Fruit fly (Drosophila melanogaster) whole organism, embryonic: ENCODE results near the gene CG9662.
A peak's percentile ranks its signal among the peaks of the same experiment; 100 is the strongest.

Experiments used
- Adf1 ChIP-seq: fragments of 200-800 bp; sonication (Bioruptor generic); IDR thresholded peaks from 2 replicates; pipeline ENCODE4 v1.3.6; 2022; ENCODE audit warnings: missing biosample characterization, missing genetic modification characterization
- Bgb ChIP-seq: fragments of 200-800 bp; sonication (Bioruptor generic); IDR thresholded peaks from 2 replicates; pipeline ENCODE4 v1.3.6; 2022; ENCODE audit warnings: missing biosample characterization, missing genetic modification characterization; ENCODE audit not compliant: partially characterized antibody
- Bteb2 ChIP-seq: fragments of 200-800 bp; sonication (Bioruptor generic); optimal IDR thresholded peaks from 2 replicates; lab custom pipeline; 2016; ENCODE audit warnings: missing biosample characterization, missing genetic modification characterization
- CG10979 ChIP-seq: fragments of 200-800 bp; sonication (Bioruptor generic); optimal IDR thresholded peaks from 2 replicates; lab custom pipeline; 2018; ENCODE audit warnings: missing biosample characterization, mild to moderate bottlenecking, missing genetic modification characterization, moderate library complexity
- CG11560 ChIP-seq: fragments of 200-800 bp; sonication (Bioruptor generic); IDR thresholded peaks from 3 replicates; pipeline ENCODE4 v1.3.6; 2022; ENCODE audit warnings: missing biosample characterization, missing genetic modification characterization
- CG12299 ChIP-seq: fragments of 200-800 bp; sonication (Bioruptor generic); optimal IDR thresholded peaks from 2 replicates; lab custom pipeline; 2018; ENCODE audit warnings: missing biosample characterization, mild to moderate bottlenecking, missing genetic modification characterization
- CG12659 ChIP-seq: fragments of 200-800 bp; sonication (Bioruptor generic); optimal IDR thresholded peaks from 3 replicates; lab custom pipeline; 2017; ENCODE audit warnings: mild to moderate bottlenecking, missing biosample characterization, missing genetic modification reagents, missing genetic modification characterization
- CG13296 ChIP-seq: fragments of 200-800 bp; sonication (Bioruptor generic); optimal IDR thresholded peaks from 3 replicates; lab custom pipeline; 2018; ENCODE audit warnings: missing biosample characterization, mild to moderate bottlenecking, missing genetic modification characterization
- CG13894 ChIP-seq: fragments of 200-800 bp; sonication (Bioruptor generic); optimal IDR thresholded peaks from 3 replicates; lab custom pipeline; 2018; ENCODE audit warnings: missing biosample characterization, mild to moderate bottlenecking, missing genetic modification characterization, moderate library complexity
- CG15514 ChIP-seq: fragments of 200-800 bp; sonication (Bioruptor generic); optimal IDR thresholded peaks from 3 replicates; lab custom pipeline; 2017; ENCODE audit warnings: missing biosample characterization, missing genetic modification characterization, mild to moderate bottlenecking, moderate library complexity, missing genetic modification reagents
- CG15601 ChIP-seq: fragments of 200-800 bp; sonication (Bioruptor generic); optimal IDR thresholded peaks from 3 replicates; lab custom pipeline; 2019; ENCODE audit warnings: missing biosample characterization, mild to moderate bottlenecking, missing genetic modification characterization, moderate library complexity
- CG1603 ChIP-seq: fragments of 200-800 bp; sonication (Bioruptor generic); optimal IDR thresholded peaks from 2 replicates; lab custom pipeline; 2019; ENCODE audit warnings: missing biosample characterization, mild to moderate bottlenecking, missing genetic modification characterization, moderate library complexity
- CG17912 ChIP-seq: fragments of 200-800 bp; sonication (Bioruptor generic); optimal IDR thresholded peaks from 2 replicates; lab custom pipeline; 2018; ENCODE audit warnings: missing biosample characterization, mild to moderate bottlenecking, missing genetic modification characterization
- CG18262 ChIP-seq: fragments of 200-800 bp; optimal IDR thresholded peaks from 3 replicates; lab custom pipeline; 2019; ENCODE audit warnings: missing biosample characterization, mild to moderate bottlenecking, missing genetic modification characterization, moderate library complexity
- CG18599 ChIP-seq: fragments of 200-800 bp; sonication (Bioruptor generic); optimal IDR thresholded peaks from 3 replicates; lab custom pipeline; 2017; ENCODE audit warnings: missing biosample characterization, missing genetic modification characterization, mild to moderate bottlenecking, moderate library complexity, missing genetic modification reagents
- CG4282 ChIP-seq: fragments of 200-800 bp; sonication (Bioruptor generic); optimal IDR thresholded peaks from 2 replicates; lab custom pipeline; 2016; ENCODE audit warnings: missing biosample characterization, missing genetic modification characterization
- CG4328 ChIP-seq: fragments of 200-800 bp; sonication (Bioruptor generic); optimal IDR thresholded peaks from 3 replicates; lab custom pipeline; 2017; ENCODE audit warnings: missing biosample characterization, missing genetic modification reagents, missing genetic modification characterization
- CG43689 ChIP-seq: fragments of 200-800 bp; sonication (Bioruptor generic); IDR thresholded peaks from 2 replicates; pipeline ENCODE4 v1.3.6; 2022; ENCODE audit warnings: missing biosample characterization, missing genetic modification characterization
- CG6689 ChIP-seq: fragments of 200-800 bp; sonication (Bioruptor generic); IDR thresholded peaks from 2 replicates; pipeline ENCODE4 v1.3.6; 2022; ENCODE audit warnings: missing biosample characterization, missing genetic modification characterization
- CG7928 ChIP-seq: fragments of 200-800 bp; sonication (Bioruptor generic); optimal IDR thresholded peaks from 2 replicates; lab custom pipeline; 2017; ENCODE audit warnings: missing biosample characterization, mild to moderate bottlenecking, missing genetic modification characterization
- CG8765 ChIP-seq: fragments of 200-800 bp; sonication (Bioruptor generic); IDR thresholded peaks from 2 replicates; pipeline ENCODE4 v1.3.6; 2022; ENCODE audit warnings: missing biosample characterization, missing genetic modification characterization
- CG9817 ChIP-seq: fragments of 200-800 bp; sonication (Bioruptor generic); optimal IDR thresholded peaks from 2 replicates; lab custom pipeline; 2018; ENCODE audit warnings: missing biosample characterization, mild to moderate bottlenecking, missing genetic modification characterization, moderate library complexity
- CG9876 ChIP-seq: fragments of 200-800 bp; sonication (Bioruptor generic); optimal IDR thresholded peaks from 2 replicates; lab custom pipeline; 2016; ENCODE audit warnings: missing biosample characterization, missing genetic modification characterization
- CTCF ChIP-seq: fragments of 200-800 bp; sonication (Bioruptor generic); optimal IDR thresholded peaks from 2 replicates; lab custom pipeline; 2017; ENCODE audit warnings: missing biosample characterization, mild to moderate bottlenecking, missing genetic modification characterization, moderate library complexity
- Elba2 ChIP-seq: fragments of 200-800 bp; sonication (Bioruptor generic); optimal IDR thresholded peaks from 3 replicates; lab custom pipeline; 2016; ENCODE audit warnings: missing biosample characterization, missing genetic modification characterization
- HLHmδ ChIP-seq: fragments of 200-800 bp; sonication (Bioruptor generic); optimal IDR thresholded peaks from 2 replicates; lab custom pipeline; 2018; ENCODE audit warnings: missing biosample characterization, mild to moderate bottlenecking, missing genetic modification characterization, moderate library complexity
- Hand ChIP-seq: fragments of 200-800 bp; sonication (Bioruptor generic); optimal IDR thresholded peaks from 2 replicates; lab custom pipeline; 2017; ENCODE audit warnings: mild to moderate bottlenecking, missing biosample characterization, missing genetic modification reagents, missing genetic modification characterization
- Hr51 ChIP-seq, 2 experiments: fragments of 200-800 bp; sonication (Bioruptor generic); optimal IDR thresholded peaks; 2 replicates in 1 of 2; 3 replicates in 1 of 2; lab custom pipeline; 2016 to 2018; ENCODE audit warnings: missing biosample characterization in 2 of 2, missing genetic modification characterization in 2 of 2, mild to moderate bottlenecking in 1 of 2, moderate library complexity in 1 of 2
- Lim3 ChIP-seq: fragments of 200-800 bp; sonication (Bioruptor generic); IDR thresholded peaks from 2 replicates; pipeline ENCODE4 v1.3.6; 2022; ENCODE audit warnings: missing biosample characterization, missing genetic modification characterization
- NC2β ChIP-seq: fragments of 200-800 bp; sonication (Bioruptor generic); optimal IDR thresholded peaks from 2 replicates; lab custom pipeline; 2016; ENCODE audit warnings: missing biosample characterization, missing genetic modification characterization
- Sry-δ ChIP-seq: fragments of 200-800 bp; sonication (Bioruptor generic); optimal IDR thresholded peaks from 2 replicates; lab custom pipeline; 2016; ENCODE audit warnings: missing biosample characterization, missing genetic modification characterization
- TFAM ChIP-seq: fragments of 200-800 bp; sonication (Bioruptor generic); optimal IDR thresholded peaks from 2 replicates; lab custom pipeline; 2017; ENCODE audit warnings: missing biosample characterization, missing genetic modification characterization, inconsistent platforms
- Taf1 ChIP-seq: fragments of 200-800 bp; sonication (Bioruptor generic); IDR thresholded peaks from 2 replicates; pipeline ENCODE4 v1.3.6; 2022; ENCODE audit warnings: missing biosample characterization, missing genetic modification characterization
- ase ChIP-seq: fragments of 200-800 bp; sonication (Bioruptor generic); IDR thresholded peaks from 3 replicates; pipeline ENCODE4 v1.3.6; 2022; ENCODE audit warnings: missing biosample characterization, missing genetic modification characterization
- ato ChIP-seq: fragments of 200-800 bp; sonication (Bioruptor generic); IDR thresholded peaks from 2 replicates; pipeline ENCODE4 v1.3.6; 2022; ENCODE audit warnings: missing biosample characterization, missing genetic modification characterization; ENCODE audit not compliant: partially characterized antibody
- bsh ChIP-seq, 2 experiments: fragments of 200-800 bp; sonication (Bioruptor generic); optimal IDR thresholded peaks; 2 replicates each; lab custom pipeline; 2017 to 2018; ENCODE audit warnings: mild to moderate bottlenecking in 2 of 2, missing biosample characterization in 2 of 2, missing genetic modification characterization in 2 of 2, moderate library complexity in 1 of 2
- chinmo ChIP-seq: fragments of 200-800 bp; sonication (Bioruptor generic); IDR thresholded peaks from 4 replicates; pipeline ENCODE4 v1.3.6; 2022; ENCODE audit warnings: missing biosample characterization, missing genetic modification characterization; ENCODE audit not compliant: partially characterized antibody
- ci ChIP-seq: fragments of 200-800 bp; sonication (Bioruptor generic); IDR thresholded peaks from 3 replicates; pipeline ENCODE4 v1.3.6; 2022; ENCODE audit warnings: missing biosample characterization, missing genetic modification characterization
- dmrt99B ChIP-seq: fragments of 200-800 bp; sonication (Bioruptor generic); optimal IDR thresholded peaks from 2 replicates; lab custom pipeline; 2018; ENCODE audit warnings: missing biosample characterization, mild to moderate bottlenecking, missing genetic modification characterization, moderate library complexity
- gce ChIP-seq: fragments of 200-800 bp; sonication (Bioruptor generic); IDR thresholded peaks from 3 replicates; pipeline ENCODE4 v1.3.6; 2022; ENCODE audit warnings: missing biosample characterization, missing genetic modification characterization
- hkb ChIP-seq, 2 experiments: fragments of 200-800 bp in 1 of 2; fragments of >200 bp in 1 of 2; sonication (Bioruptor generic) in 1 of 2; IDR thresholded peaks in 1 of 2; optimal IDR thresholded peaks in 1 of 2; 2 replicates each; pipeline versions ENCODE4 v1.3.6 to Lab custom; 2017 to 2022; ENCODE audit warnings: missing biosample characterization in 1 of 2, missing genetic modification characterization in 1 of 2
- nau ChIP-seq: fragments of 200-800 bp; sonication (Bioruptor generic); optimal IDR thresholded peaks from 3 replicates; lab custom pipeline; 2017; ENCODE audit warnings: missing biosample characterization, mild to moderate bottlenecking, missing genetic modification characterization, missing genetic modification reagents
- p53 ChIP-seq: fragments of 200-800 bp; sonication (Bioruptor generic); optimal IDR thresholded peaks from 2 replicates; lab custom pipeline; 2016; ENCODE audit warnings: missing biosample characterization, missing genetic modification characterization
- prd ChIP-seq, 3 experiments: fragments of >200 bp in 2 of 3; fragments of 200-800 bp in 1 of 3; sonication (Bioruptor generic) in 1 of 3; optimal IDR thresholded peaks in 2 of 3; IDR thresholded peaks in 1 of 3; 2 replicates in 2 of 3; 3 replicates in 1 of 3; pipeline versions ENCODE4 v1.3.6 to Lab custom; 2017 to 2022; ENCODE audit warnings: missing biosample characterization in 1 of 3, missing genetic modification characterization in 1 of 3
- repo ChIP-seq: fragments of 200-800 bp; sonication (Bioruptor generic); optimal IDR thresholded peaks from 2 replicates; lab custom pipeline; 2016; ENCODE audit warnings: missing biosample characterization, missing genetic modification characterization
- sens ChIP-seq: fragments of 200-800 bp; sonication (Bioruptor generic); peaks from one replicate; lab custom pipeline; 2016; ENCODE audit warnings: missing biosample characterization, missing genetic modification characterization
- seq ChIP-seq: fragments of 200-800 bp; sonication (Bioruptor generic); IDR thresholded peaks from 2 replicates; pipeline ENCODE4 v1.3.6; 2022; ENCODE audit warnings: missing biosample characterization, missing genetic modification characterization
- zen ChIP-seq: fragments of 200-800 bp; sonication (Bioruptor generic); optimal IDR thresholded peaks from 3 replicates; lab custom pipeline; 2018; ENCODE audit warnings: missing biosample characterization, mild to moderate bottlenecking, missing genetic modification characterization, moderate library complexity

Gene CG9662

DNA sequence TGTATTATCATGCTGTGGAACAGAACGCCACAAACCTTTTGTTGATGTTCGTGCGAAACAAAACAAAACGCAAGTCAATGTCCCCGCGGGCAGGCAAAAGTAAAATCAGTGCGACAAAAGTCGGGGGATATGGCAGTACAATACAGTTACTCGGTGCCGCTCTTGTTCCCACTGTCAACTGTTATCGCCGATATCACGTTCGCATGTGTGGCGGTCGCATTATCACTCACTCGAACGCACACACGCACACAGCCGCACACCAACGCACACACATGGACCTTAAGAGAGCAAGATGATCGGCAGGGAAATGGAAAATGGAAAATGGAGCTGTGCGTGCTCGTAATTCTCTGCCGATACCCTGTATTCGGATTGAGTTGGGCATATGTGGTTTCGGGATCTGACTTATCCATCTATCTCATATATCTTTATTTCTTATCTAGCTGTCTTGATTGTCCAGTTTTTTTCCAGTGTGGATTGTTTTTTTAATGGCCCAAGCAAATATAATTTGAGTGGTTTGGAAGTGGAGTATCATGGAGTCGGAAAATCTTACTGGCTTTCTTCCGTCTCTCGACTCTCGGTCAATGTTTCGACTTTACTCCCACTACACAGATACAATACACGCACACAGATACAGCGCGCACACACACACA lies 37.8 kb downstream of the CG9662 start (continued):
- peak; percentile 68 for TF ChIP-seq HLHmδ (GFP tag; lab: Kevin White, UChicago)
- no peak for TF ChIP-seq CG4328
- peak; percentile 81 for TF ChIP-seq dmrt99B (tag; lab: Kevin White, UChicago)
- TF ChIP-seq CG15514 (GFP tag; lab: Kevin White, UChicago) = no peak
- no peak for TF ChIP-seq Taf1 (GFP tag; lab: Robert Waterston, UW)
- no peak for TF ChIP-seq chinmo (GFP tag; lab: Robert Waterston, UW)
- TF ChIP-seq TFAM = peak; percentile 28
- TF ChIP-seq CG12299 (tag; lab: Kevin White, UChicago) = no peak
- TF ChIP-seq CG6689 (GFP tag; lab: Robert Waterston, UW) = peak; percentile 85
- TF ChIP-seq p53 (GFP tag; lab: Kevin White, UChicago) = peak; percentile 67
- peak; percentile 15 for TF ChIP-seq Bteb2 (GFP tag; lab: Kevin White, UChicago)
- TF ChIP-seq Hand (GFP tag; lab: Kevin White, UChicago) = no peak
- TF ChIP-seq Bgb (GFP tag; lab: Robert Waterston, UW) = no peak
- TF ChIP-seq gce (GFP tag; lab: Robert Waterston, UW) = peak; percentile 68; the same call in 1 of the 3 replicates
- TF ChIP-seq CG9817 (tag; lab: Kevin White, UChicago) = peak; percentile 10
- TF ChIP-seq CG10979 (tag; lab: Kevin White, UChicago) = peak; percentile 93
- TF ChIP-seq repo (GFP tag; lab: Kevin White, UChicago) = peak; percentile 62
- TF ChIP-seq CG9876 (GFP tag; lab: Kevin White, UChicago) = peak; percentile 45
- no peak for TF ChIP-seq CG13894 (tag; lab: Kevin White, UChicago)
- no peak for TF ChIP-seq hkb (optimal IDR thresholded peaks at IDR 0.05; lab: Kevin White, UChicago)
- TF ChIP-seq hkb (GFP tag; IDR thresholded peaks at IDR 0.05; lab: Robert Waterston, UW) = peak; percentile 55; the same call in 1 of the 2 replicates
- TF ChIP-seq CG15601 (tag; lab: Kevin White, UChicago) = peak; percentile 74
- no peak for TF ChIP-seq CG11560
- TF ChIP-seq sens (GFP tag; lab: Kevin White, UChicago) = peak; percentile 98
- no peak for TF ChIP-seq Lim3 (GFP tag; lab: Robert Waterston, UW)
- peak; percentile 76; the same call in 2 of the 3 replicates for TF ChIP-seq ase (GFP tag; lab: Robert Waterston, UW)
- TF ChIP-seq CG4282 (GFP tag; lab: Kevin White, UChicago) = peak; percentile 45
- no peak for TF ChIP-seq CG7928 (GFP tag; lab: Kevin White, UChicago)
- TF ChIP-seq CG17912 (GFP tag; lab: Kevin White, UChicago) = no peak
- no peak for TF ChIP-seq prd (optimal IDR thresholded peaks at IDR 0.05; lab: Kevin White, UChicago)
- TF ChIP-seq prd (GFP tag; IDR thresholded peaks at IDR 0.05; lab: Robert Waterston, UW) = peak; percentile 89
- peak; percentile 32 for TF ChIP-seq CG12659 (GFP tag; lab: Kevin White, UChicago)
- TF ChIP-seq Sry-δ (GFP tag; lab: Kevin White, UChicago) = no peak
- no peak for TF ChIP-seq CG13296 (GFP tag; lab: Kevin White, UChicago)
- TF ChIP-seq ato (GFP tag; lab: Robert Waterston, UW) = no peak
- TF ChIP-seq CG1603 (tag; lab: Kevin White, UChicago) = peak; percentile 93
- no peak for TF ChIP-seq CG43689 (GFP tag; lab: Robert Waterston, UW)
- TF ChIP-seq CG18599 (GFP tag; lab: Kevin White, UChicago) = peak; percentile 69
- no peak for TF ChIP-seq Adf1 (GFP tag; lab: Robert Waterston, UW)
- TF ChIP-seq nau (GFP tag; lab: Kevin White, UChicago) = no peak
- peak in 1 of 2 experiments; percentile 15 for TF ChIP-seq Hr51 (GFP tag; optimal IDR thresholded peaks at IDR 0.05; lab: Kevin White, UChicago)
- peak; percentile 91 for TF ChIP-seq CG18262 (tag; lab: Kevin White, UChicago)
- TF ChIP-seq ci (GFP tag; lab: Robert Waterston, UW) = peak; percentile 94
- no peak; the same call in 1 of the 2 replicates for TF ChIP-seq CG8765 (GFP tag; lab: Robert Waterston, UW)
- TF ChIP-seq zen = peak; percentile 55
- TF ChIP-seq Elba2 (GFP tag; lab: Kevin White, UChicago) = no peak
- TF ChIP-seq seq (GFP tag; lab: Robert Waterston, UW) = no peak
- TF ChIP-seq CTCF = no peak
- peak; percentile 68 to 96 for TF ChIP-seq bsh (GFP tag; optimal IDR thresholded peaks at IDR 0.05; lab: Kevin White, UChicago)
- TF ChIP-seq NC2β (GFP tag; lab: Kevin White, UChicago) = peak; percentile 90
